Fruit fly (Drosophila melanogaster) whole organism, pupa: ENCODE data around the gene CG17681.
A peak's percentile ranks its signal among the peaks of the same experiment; 100 is the strongest.

Experiments used
- CG10348 ChIP-seq: fragments of 200-800 bp; sonication (Bioruptor generic); IDR thresholded peaks from 2 replicates; pipeline ENCODE4 v1.3.6; 2022; ENCODE audit warnings: missing biosample characterization, missing genetic modification characterization
- CG12605 ChIP-seq: fragments of 200-800 bp; sonication (Bioruptor generic); IDR thresholded peaks from 2 replicates; pipeline ENCODE4 v1.3.6; 2022; ENCODE audit warnings: missing biosample characterization, missing genetic modification characterization
- CG13204 ChIP-seq: fragments of 200-800 bp; sonication (Bioruptor generic); optimal IDR thresholded peaks from 2 replicates; lab custom pipeline; 2018; ENCODE audit warnings: missing biosample characterization, mild to moderate bottlenecking, missing genetic modification characterization, moderate library complexity
- CG14655 ChIP-seq: fragments of 200-800 bp; sonication (Bioruptor generic); optimal IDR thresholded peaks from 3 replicates; lab custom pipeline; 2017; ENCODE audit warnings: mild to moderate bottlenecking, missing biosample characterization, missing genetic modification reagents, missing genetic modification characterization
- CG15710 ChIP-seq: fragments of 200-800 bp; sonication (Bioruptor generic); optimal IDR thresholded peaks from 2 replicates; lab custom pipeline; 2018; ENCODE audit warnings: missing biosample characterization, mild to moderate bottlenecking, missing genetic modification characterization, moderate library complexity
- CG17806 ChIP-seq: fragments of 200-800 bp; sonication (Bioruptor generic); optimal IDR thresholded peaks from 2 replicates; lab custom pipeline; 2018; ENCODE audit warnings: missing biosample characterization, mild to moderate bottlenecking, missing genetic modification characterization, moderate library complexity
- CG32121 ChIP-seq: fragments of 200-800 bp; sonication (Bioruptor generic); IDR thresholded peaks from 2 replicates; pipeline ENCODE4 v1.3.6; 2022; ENCODE audit warnings: missing biosample characterization, missing genetic modification characterization
- CG34367 ChIP-seq: fragments of 200-800 bp; sonication (Bioruptor generic); optimal IDR thresholded peaks from 2 replicates; lab custom pipeline; 2018; ENCODE audit warnings: missing biosample characterization, mild to moderate bottlenecking, missing genetic modification characterization
- CG4496 ChIP-seq: fragments of 200-800 bp; sonication (Bioruptor generic); IDR thresholded peaks from 3 replicates; pipeline ENCODE4 v1.3.6; 2022; ENCODE audit warnings: missing biosample characterization, missing genetic modification characterization
- CG8159 ChIP-seq: fragments of 200-800 bp; sonication (Bioruptor generic); optimal IDR thresholded peaks from 3 replicates; lab custom pipeline; 2018; ENCODE audit warnings: missing biosample characterization, mild to moderate bottlenecking, missing genetic modification characterization, moderate library complexity
- CG8301 ChIP-seq: fragments of 200-800 bp; sonication (Bioruptor generic); optimal IDR thresholded peaks from 2 replicates; lab custom pipeline; 2018; ENCODE audit warnings: missing biosample characterization, mild to moderate bottlenecking, missing genetic modification characterization
- CG9948 ChIP-seq: fragments of 200-800 bp; sonication (Bioruptor generic); optimal IDR thresholded peaks from 2 replicates; lab custom pipeline; 2018; ENCODE audit warnings: missing biosample characterization, mild to moderate bottlenecking, missing genetic modification characterization, moderate library complexity
- D1 ChIP-seq: fragments of 200-800 bp; sonication (Bioruptor generic); optimal IDR thresholded peaks from 2 replicates; lab custom pipeline; 2018; ENCODE audit warnings: missing biosample characterization, mild to moderate bottlenecking, missing genetic modification characterization, moderate library complexity
- EcR ChIP-seq: fragments of 200-800 bp; sonication (Bioruptor generic); optimal IDR thresholded peaks from 3 replicates; lab custom pipeline; 2019; ENCODE audit warnings: missing biosample characterization, missing genetic modification characterization, mild to moderate bottlenecking, moderate library complexity, missing genetic modification reagents
- Ets98B ChIP-seq: fragments of 200-800 bp; sonication (Bioruptor generic); IDR thresholded peaks from 2 replicates; pipeline ENCODE4 v1.3.6; 2022; ENCODE audit warnings: missing biosample characterization, missing genetic modification characterization
- Pif1A ChIP-seq: fragments of 200-800 bp; sonication (Bioruptor generic); optimal IDR thresholded peaks from 3 replicates; lab custom pipeline; 2016; ENCODE audit warnings: missing biosample characterization, missing genetic modification characterization
- Pif1B ChIP-seq: fragments of 200-800 bp; sonication (Bioruptor generic); optimal IDR thresholded peaks from 3 replicates; lab custom pipeline; 2016; ENCODE audit warnings: missing biosample characterization, missing genetic modification characterization
- Snoo ChIP-seq: fragments of 200-800 bp; sonication (Bioruptor generic); optimal IDR thresholded peaks from 3 replicates; lab custom pipeline; 2017; ENCODE audit warnings: missing biosample characterization, mild to moderate bottlenecking, missing genetic modification characterization, inconsistent platforms
- fd96Ca ChIP-seq: fragments of 200-800 bp; sonication (Bioruptor generic); IDR thresholded peaks from 3 replicates; pipeline ENCODE4 v1.3.6; 2022; ENCODE audit warnings: missing biosample characterization, missing genetic modification characterization
- gl ChIP-seq: fragments of 200-800 bp; sonication (Bioruptor generic); optimal IDR thresholded peaks from 2 replicates; lab custom pipeline; 2018; ENCODE audit warnings: missing biosample characterization, mild to moderate bottlenecking, missing genetic modification characterization
- rn ChIP-seq: fragments of 200-800 bp; sonication (Bioruptor generic); IDR thresholded peaks from 2 replicates; pipeline ENCODE4 v1.3.6; 2022; ENCODE audit warnings: missing biosample characterization, missing genetic modification characterization

CG17681 gene

dm6 chr2L:18149903-18150302, 3.0 kb upstream of the CG17681 start:
- TF ChIP-seq CG14655 (GFP tag; lab: Kevin White, UChicago), result no peak
- no peak for TF ChIP-seq CG15710 (tag; lab: Kevin White, UChicago)
- no peak for TF ChIP-seq EcR (GFP tag; lab: Kevin White, UChicago)
- no peak for TF ChIP-seq CG13204
- no peak for TF ChIP-seq CG34367 (tag; lab: Kevin White, UChicago)
- TF ChIP-seq Ets98B (GFP tag; lab: Robert Waterston, UW), result no peak
- TF ChIP-seq D1 (tag; lab: Kevin White, UChicago), result no peak
- TF ChIP-seq CG8301 (tag; lab: Kevin White, UChicago), result no peak
- TF ChIP-seq CG32121 (GFP tag; lab: Robert Waterston, UW), result no peak
- no peak for TF ChIP-seq fd96Ca (GFP tag; lab: Robert Waterston, UW)
- no peak for TF ChIP-seq CG17806 (tag; lab: Kevin White, UChicago)
- no peak for TF ChIP-seq rn (GFP tag; lab: Robert Waterston, UW)
- no peak for TF ChIP-seq CG10348 (GFP tag; lab: Robert Waterston, UW)

- no peak for TF ChIP-seq Snoo
- TF ChIP-seq CG9948 (tag; lab: Kevin White, UChicago), result no peak
- TF ChIP-seq rn (GFP tag; lab: Robert Waterston, UW), result peak; percentile 30; the same call in 1 of the 2 replicates
- peak; percentile 74 for TF ChIP-seq CG4496 (GFP tag; lab: Robert Waterston, UW)
- TF ChIP-seq fd96Ca (GFP tag; lab: Robert Waterston, UW), result peak; percentile 81
- no peak for TF ChIP-seq CG8159 (tag; lab: Kevin White, UChicago)
- TF ChIP-seq Pif1B (GFP tag; lab: Kevin White, UChicago), result no peak
- TF ChIP-seq CG12605, result 0 out of 2 replicates have a peak, but pooled peaks have one; percentile 10
- no peak for TF ChIP-seq CG17806 (tag; lab: Kevin White, UChicago)
- TF ChIP-seq CG15710 (tag; lab: Kevin White, UChicago), result peak; percentile 18
- TF ChIP-seq CG14655 (GFP tag; lab: Kevin White, UChicago), result peak; percentile 41
- peak; percentile 49 for TF ChIP-seq CG8301 (tag; lab: Kevin White, UChicago)
- peak; percentile 92 for TF ChIP-seq CG13204
- peak; percentile 92 for TF ChIP-seq gl
- TF ChIP-seq CG32121 (GFP tag; lab: Robert Waterston, UW), result peak; percentile 57; the same call in 1 of the 2 replicates
- peak; percentile 23 for TF ChIP-seq CG34367 (tag; lab: Kevin White, UChicago)
- no peak for TF ChIP-seq D1 (tag; lab: Kevin White, UChicago)
- TF ChIP-seq Pif1A (GFP tag; lab: Kevin White, UChicago), result peak; percentile 54
- TF ChIP-seq EcR (GFP tag; lab: Kevin White, UChicago), result peak; percentile 74
- peak; percentile 20; the same call in 1 of the 2 replicates for TF ChIP-seq Ets98B (GFP tag; lab: Robert Waterston, UW)
- TF ChIP-seq CG10348 (GFP tag; lab: Robert Waterston, UW), result 0 out of 2 replicates have a peak, but pooled peaks have one; percentile 22
- TF ChIP-seq, all 21 proteins: peak for 15
These were observed 2.4 kb upstream of the CG17681 start for dm6 chr2L:18150393-18151133.

dm6 chr2L:18151134-18151825, 1.6 kb upstream of the CG17681 start:
- TF ChIP-seq Ets98B (GFP tag; lab: Robert Waterston, UW), result peak; percentile 81
- 0 out of 2 replicates have a peak, but pooled peaks have one; percentile 47 for TF ChIP-seq CG10348 (GFP tag; lab: Robert Waterston, UW)
- TF ChIP-seq CG14655 (GFP tag; lab: Kevin White, UChicago), result peak; percentile 47
- peak; percentile 82 for TF ChIP-seq fd96Ca (GFP tag; lab: Robert Waterston, UW)
- TF ChIP-seq Pif1A (GFP tag; lab: Kevin White, UChicago), result no peak
- peak; percentile 54 for TF ChIP-seq gl
- TF ChIP-seq CG12605, result no peak; the same call in 1 of the 2 replicates
- TF ChIP-seq CG17806 (tag; lab: Kevin White, UChicago), result no peak
- TF ChIP-seq CG34367 (tag; lab: Kevin White, UChicago), result peak; percentile 30
- TF ChIP-seq Pif1B (GFP tag; lab: Kevin White, UChicago), result no peak
- peak; percentile 88 for TF ChIP-seq CG13204
- peak; percentile 46 for TF ChIP-seq CG15710 (tag; lab: Kevin White, UChicago)
- no peak for TF ChIP-seq D1 (tag; lab: Kevin White, UChicago)
- TF ChIP-seq CG4496 (GFP tag; lab: Robert Waterston, UW), result peak; percentile 81
- TF ChIP-seq CG32121 (GFP tag; lab: Robert Waterston, UW), result 0 out of 2 replicates have a peak, but pooled peaks have one; percentile 22
- peak; percentile 48 for TF ChIP-seq CG8159 (tag; lab: Kevin White, UChicago)
- peak; percentile 46 for TF ChIP-seq CG9948 (tag; lab: Kevin White, UChicago)
- TF ChIP-seq CG8301 (tag; lab: Kevin White, UChicago), result peak; percentile 39
- peak; percentile 50; the same call in 1 of the 2 replicates for TF ChIP-seq rn (GFP tag; lab: Robert Waterston, UW)
- peak; percentile 70 for TF ChIP-seq EcR (GFP tag; lab: Kevin White, UChicago)
- TF ChIP-seq Snoo, result peak; percentile 41

- TF ChIP-seq CG9948 (tag; lab: Kevin White, UChicago) (no peak), CG17806 (tag; lab: Kevin White, UChicago) (no peak)
These were observed 1.1 kb upstream of the CG17681 start for dm6 chr2L:18151826-18152138.

- TF ChIP-seq CG17806 (tag; lab: Kevin White, UChicago), result no peak
- no peak for TF ChIP-seq CG13204
- TF ChIP-seq Ets98B (GFP tag; lab: Robert Waterston, UW), result peak; percentile 44
- 0 out of 3 replicates have a peak, but pooled peaks have one; percentile 20 for TF ChIP-seq CG4496 (GFP tag; lab: Robert Waterston, UW)
- TF ChIP-seq CG32121 (GFP tag; lab: Robert Waterston, UW), result peak; percentile 30; the same call in 1 of the 2 replicates
- no peak for TF ChIP-seq CG8301 (tag; lab: Kevin White, UChicago)
- peak; percentile 36; the same call in 1 of the 2 replicates for TF ChIP-seq CG12605
- TF ChIP-seq D1 (tag; lab: Kevin White, UChicago), result no peak
- no peak for TF ChIP-seq Snoo
- TF ChIP-seq CG10348 (GFP tag; lab: Robert Waterston, UW), result no peak
- TF ChIP-seq Pif1A (GFP tag; lab: Kevin White, UChicago), result no peak
- no peak for TF ChIP-seq CG14655 (GFP tag; lab: Kevin White, UChicago)
- no peak for TF ChIP-seq rn (GFP tag; lab: Robert Waterston, UW)
- TF ChIP-seq EcR (GFP tag; lab: Kevin White, UChicago), result no peak
- no peak for TF ChIP-seq CG34367 (tag; lab: Kevin White, UChicago)
- TF ChIP-seq CG15710 (tag; lab: Kevin White, UChicago), result peak; percentile 1
- no peak for TF ChIP-seq CG8159 (tag; lab: Kevin White, UChicago)
- no peak for TF ChIP-seq gl
- TF ChIP-seq CG9948 (tag; lab: Kevin White, UChicago), result no peak
- no peak for TF ChIP-seq Pif1B (GFP tag; lab: Kevin White, UChicago)
- no peak for TF ChIP-seq fd96Ca (GFP tag; lab: Robert Waterston, UW)
- TF ChIP-seq, all 21 proteins: peak for 5
These were observed 717 bp upstream of the CG17681 start, which contains the start of gene Socs36E for dm6 chr2L:18152172-18152639. Socs36E (minus strand) TSS chr2L:18152417.
